Fruit fly (Drosophila melanogaster) whole organism, embryonic: ENCODE data around the gene CG13032.

ENCODE experiments used
- Fer3 ChIP-seq: fragments of 200-800 bp; sonication (Bioruptor generic); optimal IDR thresholded peaks from 2 replicates; lab custom pipeline; 2018; ENCODE audit warnings: missing biosample characterization, mild to moderate bottlenecking, missing genetic modification characterization, moderate library complexity
- fd102C ChIP-seq: fragments of 200-800 bp; sonication (Bioruptor generic); optimal IDR thresholded peaks from 2 replicates; lab custom pipeline; 2018; ENCODE audit warnings: missing biosample characterization, mild to moderate bottlenecking, missing genetic modification characterization, moderate library complexity
- psq ChIP-seq: fragments of 200-800 bp; sonication (Bioruptor generic); optimal IDR thresholded peaks from 2 replicates; lab custom pipeline; 2017; ENCODE audit warnings: missing biosample characterization, missing genetic modification characterization

DNA sequence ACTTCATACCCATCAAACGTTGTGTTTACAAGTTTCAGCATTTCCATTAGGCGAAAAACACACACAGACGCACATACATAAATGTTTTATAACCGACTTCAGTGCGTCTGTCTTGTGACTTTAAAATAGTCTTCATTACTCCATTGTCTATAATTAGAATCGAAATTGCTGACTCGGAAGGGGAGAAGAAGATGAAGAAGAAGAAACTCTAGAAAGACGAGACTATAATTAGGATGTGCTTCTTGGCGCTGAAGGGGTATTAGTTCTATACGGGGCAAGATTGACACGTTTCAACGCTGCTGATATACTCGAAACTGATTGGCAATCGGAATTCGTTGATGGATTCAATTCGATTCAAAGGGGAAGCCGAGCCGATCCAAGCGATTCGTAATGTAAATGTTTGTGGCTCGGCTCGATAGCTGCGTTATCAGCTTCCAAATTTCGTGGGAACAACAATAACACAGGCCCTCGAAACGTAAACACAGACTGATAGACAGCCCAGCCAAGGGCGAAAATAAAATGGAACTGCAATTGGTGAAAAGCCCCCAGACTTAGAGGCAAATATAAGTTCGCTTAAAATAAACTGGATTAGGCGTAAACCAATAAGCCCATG is 35.1 kb downstream of the CG13032 start:
- TF ChIP-seq fd102C (no peak), psq (GFP tag; lab: Kevin White, UChicago) (no peak), Fer3 (tag; lab: Kevin White, UChicago) (no peak)
